Fruit fly (Drosophila melanogaster) S2 (cell line): Measurements from ENCODE around the gene CG5909.

ENCODE experiments used
- CG8478 ChIP-seq: fragments of >200 bp; optimal IDR thresholded peaks from 2 replicates; lab custom pipeline; 2018
- CTCF ChIP-seq, 2 experiments: fragments of >200 bp; optimal IDR thresholded peaks; 2 replicates each; lab custom pipeline; 2018

The CG5909 gene

DNA sequence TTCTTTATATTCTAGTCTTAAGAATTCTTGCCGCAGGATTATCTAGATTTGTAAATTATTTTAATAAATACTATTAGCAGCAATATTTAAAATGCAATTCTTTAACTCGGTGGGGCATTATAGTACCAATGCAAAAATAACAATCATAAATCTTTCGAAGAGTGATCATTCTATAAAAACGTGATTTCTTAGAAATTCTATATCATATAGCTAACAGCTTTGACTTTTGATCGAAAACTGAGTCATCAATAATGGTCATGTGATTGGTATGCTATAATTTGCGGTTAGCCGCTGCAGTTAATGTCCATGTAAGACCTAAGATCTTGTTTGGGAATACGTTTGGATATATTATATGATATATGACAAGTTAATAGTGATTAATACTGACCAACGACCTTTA lies 1.9 kb downstream of the CG5909 start, which contains the start of gene ppk31:
ppk31 (plus strand) TSS at position 301 of the 400 bp plus-strand sequence.
- no peak for TF ChIP-seq CG8478 (lab: Kevin White, UChicago)
- TF ChIP-seq CTCF (optimal IDR thresholded peaks at IDR 0.05; lab: Kevin White, UChicago) = no peak

DNA sequence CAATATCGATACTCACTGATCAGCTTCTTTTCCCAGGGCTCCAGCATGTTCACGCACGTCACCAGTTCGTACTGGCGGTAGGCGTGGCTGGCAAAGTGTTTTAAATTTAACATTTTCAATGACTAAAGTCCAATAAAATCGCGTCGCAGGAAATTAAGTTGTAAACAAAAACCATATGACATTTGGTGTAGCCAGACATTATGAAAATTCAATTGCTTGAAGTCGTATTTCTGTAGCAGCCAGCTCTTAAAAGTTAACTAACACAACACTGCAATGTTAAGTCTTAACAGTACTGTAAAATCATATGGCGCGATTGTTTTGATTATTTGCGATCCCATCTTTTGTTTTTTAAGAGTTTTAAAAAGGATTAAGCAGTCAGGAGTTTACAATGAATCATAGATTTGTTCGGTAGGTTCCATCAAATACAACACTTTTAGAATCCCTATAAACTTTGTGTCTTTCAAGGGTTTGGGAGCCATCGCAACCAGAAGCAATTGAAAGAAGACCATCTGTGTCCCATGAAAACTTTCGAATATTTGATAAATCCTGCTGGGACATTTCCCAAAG lies 4.5 kb downstream of the CG5909 start, which contains the start of the genes CG34293 and spn-D:
CG34293 (minus strand) TSS at position 160 of the 567 bp plus-strand sequence.
spn-D (plus strand) TSS at position 301 of the 567 bp plus-strand sequence.
- TF ChIP-seq CTCF (optimal IDR thresholded peaks at IDR 0.05; lab: Kevin White, UChicago) (no peak), CG8478 (lab: Kevin White, UChicago) (no peak)

DNA sequence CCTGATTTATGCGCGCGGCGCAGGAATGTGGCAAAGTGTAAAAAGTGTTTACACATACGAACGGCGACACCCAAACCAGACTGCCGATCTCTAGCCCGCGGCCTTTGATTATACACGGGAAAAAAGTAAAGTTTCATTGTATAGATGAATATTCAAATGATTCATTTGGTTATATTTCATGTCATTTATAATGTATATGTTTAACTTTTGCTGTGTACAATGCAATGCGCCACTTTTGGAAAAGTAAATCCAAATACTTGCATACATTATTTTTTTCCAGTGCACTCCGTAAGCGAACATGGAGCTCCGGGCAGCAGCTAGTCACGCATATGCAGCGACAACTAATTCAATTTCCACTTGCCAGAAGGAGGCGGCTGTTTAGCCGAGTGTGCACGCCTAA lies 6.4 kb downstream of the CG5909 start:
- no peak for TF ChIP-seq CG8478 (lab: Kevin White, UChicago)
- no peak for TF ChIP-seq CTCF (optimal IDR thresholded peaks at IDR 0.05; lab: Kevin White, UChicago)

DNA sequence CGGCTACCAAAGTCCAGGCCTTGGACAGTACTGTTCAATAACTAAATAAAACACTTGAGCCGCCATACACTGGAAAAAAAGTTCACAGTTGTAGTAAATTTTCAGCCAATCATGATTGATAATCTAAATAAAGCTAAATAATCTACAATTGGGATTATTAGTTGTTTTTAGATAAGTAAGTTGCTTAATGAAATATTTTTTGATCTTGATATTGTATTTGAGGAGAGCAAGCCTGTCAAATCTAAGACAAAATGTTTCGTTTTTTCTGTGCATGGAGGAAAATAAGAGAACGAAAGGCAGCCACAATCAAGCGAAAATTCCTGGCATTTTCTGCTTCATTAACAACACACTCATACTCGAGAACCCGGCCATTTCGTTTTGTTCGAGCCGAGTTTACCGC lies 10.2 kb downstream of the CG5909 start:
- TF ChIP-seq CG8478 (lab: Kevin White, UChicago) (no peak), CTCF (optimal IDR thresholded peaks at IDR 0.05; lab: Kevin White, UChicago) (no peak)

DNA sequence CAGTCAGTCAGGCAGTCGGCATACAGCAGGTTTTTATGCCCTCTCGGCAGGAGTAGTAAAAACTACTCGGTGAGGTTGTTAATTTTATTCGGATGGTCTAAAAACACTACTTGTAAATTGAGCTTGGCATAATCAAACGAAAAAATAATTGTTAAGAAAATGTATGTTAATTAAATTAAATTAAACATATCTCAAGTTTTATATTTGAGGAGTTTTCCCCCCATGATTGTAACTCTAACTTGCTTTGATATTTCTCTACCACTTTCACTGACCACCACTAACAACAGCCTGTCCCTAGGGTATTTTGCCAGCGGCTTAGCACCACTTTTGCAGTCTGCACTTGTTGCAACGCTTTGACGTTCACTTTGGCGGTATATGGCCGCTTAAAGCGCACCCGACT lies 14.8 kb downstream of the CG5909 start:
- no peak for TF ChIP-seq CG8478 (lab: Kevin White, UChicago)
- no peak for TF ChIP-seq CTCF (optimal IDR thresholded peaks at IDR 0.05; lab: Kevin White, UChicago)

DNA sequence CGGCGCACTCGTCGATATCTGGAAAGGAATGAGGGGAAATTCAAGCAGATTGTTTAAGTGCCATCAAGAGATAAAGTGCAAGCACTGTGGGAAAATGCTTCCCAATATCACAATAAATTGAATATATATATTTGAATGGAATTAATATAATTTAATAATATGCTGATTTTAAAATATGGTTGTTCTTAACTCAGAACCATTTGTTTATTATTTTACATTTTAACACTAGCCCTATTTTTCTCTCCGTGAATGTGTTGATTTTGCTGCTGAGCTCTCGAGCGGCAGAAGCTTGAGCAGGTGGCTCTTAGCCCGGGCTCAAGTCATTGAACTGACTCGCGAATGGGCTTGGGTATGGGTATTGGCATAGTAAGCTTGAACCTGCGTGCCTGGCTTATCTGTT lies 16.6 kb downstream of the CG5909 start:
- TF ChIP-seq CTCF (optimal IDR thresholded peaks at IDR 0.05; lab: Kevin White, UChicago) = no peak
- TF ChIP-seq CG8478 (lab: Kevin White, UChicago) = no peak

DNA sequence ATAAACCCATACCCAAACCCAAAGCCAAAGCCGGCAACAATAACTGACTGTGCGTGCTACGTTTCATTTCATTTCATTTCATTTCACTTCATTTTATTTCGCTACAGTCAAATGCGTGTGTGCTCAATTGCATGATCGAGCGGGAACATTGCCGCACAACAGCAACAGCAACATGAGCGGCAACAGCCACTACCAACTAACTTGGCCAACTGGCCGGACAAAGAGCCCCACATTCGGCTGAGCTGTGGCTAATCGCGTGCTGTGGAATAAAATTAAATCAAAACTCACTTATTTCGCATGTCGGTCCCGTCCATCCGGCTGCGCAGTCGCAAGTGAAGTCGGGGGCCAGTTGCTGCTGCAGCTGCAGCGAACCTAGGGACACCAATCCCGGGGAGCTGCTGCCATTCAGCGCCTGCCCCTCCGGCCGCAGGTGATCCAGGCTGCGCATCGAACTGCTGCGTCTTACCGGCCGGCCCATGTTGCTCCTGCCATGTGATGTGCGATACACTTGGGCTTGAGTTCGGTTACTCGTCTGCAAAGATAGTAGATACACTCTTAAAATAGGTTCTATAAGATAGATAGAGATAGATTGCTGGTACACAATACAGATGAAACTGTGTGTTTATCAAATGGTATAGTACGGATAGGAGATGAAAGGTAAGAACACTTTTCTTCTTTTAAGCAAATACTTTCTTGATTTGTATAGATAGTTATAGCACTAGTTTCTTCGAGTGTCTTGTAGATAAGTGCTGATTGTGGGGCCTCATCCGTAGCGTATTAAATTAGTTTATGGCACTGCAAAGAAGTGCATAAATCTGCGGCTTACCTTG lies 17.8 kb downstream of the CG5909 start:
- TF ChIP-seq CG8478 (lab: Kevin White, UChicago) = no peak
- TF ChIP-seq CTCF (optimal IDR thresholded peaks at IDR 0.05; lab: Kevin White, UChicago) = no peak

DNA sequence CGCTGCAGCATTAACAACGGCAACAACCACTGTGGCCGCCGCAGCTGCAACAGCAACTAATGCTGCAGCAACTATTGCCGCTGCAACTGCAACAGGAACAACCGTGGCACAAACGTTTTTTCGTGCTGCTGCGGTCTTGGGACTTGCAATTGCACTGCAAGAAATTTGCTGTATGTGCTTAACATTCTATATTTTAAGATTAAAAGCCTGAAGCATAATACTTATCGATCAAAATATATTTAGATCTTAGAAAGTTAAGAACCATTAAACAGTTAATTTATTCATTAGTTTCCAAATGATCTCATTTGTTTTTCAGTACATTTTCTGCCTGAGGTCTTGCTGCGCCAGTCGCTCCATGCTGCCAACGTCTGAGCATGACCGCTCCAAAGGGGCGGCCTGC lies 20.1 kb downstream of the CG5909 start:
- TF ChIP-seq CG8478 (lab: Kevin White, UChicago) (no peak), CTCF (optimal IDR thresholded peaks at IDR 0.05; lab: Kevin White, UChicago) (no peak)

DNA sequence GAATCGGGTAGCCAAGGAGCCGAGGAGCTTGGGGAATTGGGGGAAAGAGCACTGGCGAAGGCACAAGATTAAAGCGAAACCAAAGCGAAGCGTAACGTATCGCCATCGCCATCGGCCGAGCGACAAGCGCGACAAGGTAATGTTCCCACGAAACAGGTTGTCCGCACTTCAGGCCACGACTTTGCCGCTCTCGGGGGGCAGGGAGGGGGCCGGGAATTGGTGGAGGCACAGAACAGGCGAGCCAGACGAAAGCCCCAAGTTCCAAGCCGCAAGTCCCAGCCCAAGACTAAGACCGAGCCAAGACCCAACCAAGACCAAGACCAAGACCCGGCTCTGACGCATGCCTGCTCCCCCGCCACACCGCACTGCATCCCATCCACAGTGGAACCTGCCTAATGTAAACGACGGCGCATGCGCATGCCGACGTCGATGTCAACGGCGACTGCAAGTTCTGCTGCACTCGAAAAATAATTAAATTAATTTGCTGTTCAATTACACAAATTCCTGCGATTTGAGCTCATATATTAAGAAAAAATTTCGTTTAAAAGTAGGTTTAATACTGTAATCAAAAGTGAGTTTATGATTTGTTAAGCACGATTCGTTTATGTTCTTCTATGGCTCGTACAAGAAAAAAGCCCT lies 25.1 kb downstream of the CG5909 start:
- no peak for TF ChIP-seq CG8478 (lab: Kevin White, UChicago)
- no peak for TF ChIP-seq CTCF (optimal IDR thresholded peaks at IDR 0.05; lab: Kevin White, UChicago)

DNA sequence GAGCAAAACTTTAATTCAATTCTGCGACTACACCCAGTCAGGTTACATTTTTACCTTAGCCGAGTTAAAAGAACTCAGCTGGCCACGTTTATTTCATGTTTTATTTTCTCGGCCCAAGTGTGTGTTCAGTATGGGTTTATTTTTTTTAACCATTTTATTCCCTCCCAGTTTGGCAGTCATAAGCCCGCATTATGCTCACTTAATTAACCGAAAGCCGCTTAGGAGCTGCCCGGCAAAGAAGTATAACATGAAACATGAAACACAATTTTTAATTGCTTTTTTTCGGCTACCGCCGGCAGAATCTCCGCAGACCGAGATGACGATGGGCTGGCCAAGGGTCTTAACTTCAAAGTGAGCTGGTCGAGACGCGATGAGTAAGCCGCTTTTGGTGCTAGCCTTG lies 25.9 kb downstream of the CG5909 start:
- TF ChIP-seq CTCF (optimal IDR thresholded peaks at IDR 0.05; lab: Kevin White, UChicago) (no peak), CG8478 (lab: Kevin White, UChicago) (no peak)

DNA sequence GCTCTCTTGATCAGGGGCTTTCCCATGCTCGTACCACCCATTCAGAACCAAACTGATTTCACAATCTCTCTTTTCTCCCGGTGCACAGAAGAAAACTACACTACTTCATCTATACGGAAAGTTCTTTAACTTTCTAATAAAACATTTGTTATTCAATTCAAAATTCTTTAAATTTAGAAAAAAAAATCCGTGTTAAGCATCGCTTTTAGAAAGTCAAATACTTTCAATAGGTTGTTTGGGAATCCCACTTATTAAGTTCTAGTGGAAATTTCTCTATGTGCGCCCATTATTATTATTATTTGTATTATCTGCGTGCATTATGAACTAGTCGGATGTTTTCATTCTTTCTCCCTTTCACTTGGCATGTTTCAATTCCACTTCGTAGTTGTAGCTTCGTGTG lies 32.1 kb downstream of the CG5909 start:
- TF ChIP-seq CG8478 (lab: Kevin White, UChicago) (no peak), CTCF (optimal IDR thresholded peaks at IDR 0.05; lab: Kevin White, UChicago) (no peak)

DNA sequence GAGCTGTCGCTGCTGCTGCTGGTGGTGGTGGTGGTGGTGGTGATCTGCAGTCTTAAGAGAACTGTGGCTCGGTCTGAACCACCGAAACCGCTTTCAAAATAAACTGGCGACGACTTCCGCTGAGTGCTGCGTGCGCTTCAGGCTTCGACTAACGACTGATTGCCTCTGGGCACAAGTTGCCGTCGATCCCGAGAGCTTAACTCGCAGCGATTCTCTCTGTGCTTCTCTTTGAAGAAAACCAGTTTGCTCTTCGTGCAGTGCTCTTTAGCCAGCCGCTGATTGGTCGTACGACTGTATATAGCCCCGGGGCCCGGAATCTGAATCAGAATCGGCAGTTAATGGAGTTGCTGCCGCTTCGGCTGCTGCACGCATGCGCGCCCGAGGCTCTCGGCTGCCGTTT lies 33.1 kb downstream of the CG5909 start, which contains the start of gene Ser:
Ser (minus strand) TSS at position 162 of the 400 bp plus-strand sequence.
- TF ChIP-seq CTCF (optimal IDR thresholded peaks at IDR 0.05; lab: Kevin White, UChicago) (no peak), CG8478 (lab: Kevin White, UChicago) (no peak)

DNA sequence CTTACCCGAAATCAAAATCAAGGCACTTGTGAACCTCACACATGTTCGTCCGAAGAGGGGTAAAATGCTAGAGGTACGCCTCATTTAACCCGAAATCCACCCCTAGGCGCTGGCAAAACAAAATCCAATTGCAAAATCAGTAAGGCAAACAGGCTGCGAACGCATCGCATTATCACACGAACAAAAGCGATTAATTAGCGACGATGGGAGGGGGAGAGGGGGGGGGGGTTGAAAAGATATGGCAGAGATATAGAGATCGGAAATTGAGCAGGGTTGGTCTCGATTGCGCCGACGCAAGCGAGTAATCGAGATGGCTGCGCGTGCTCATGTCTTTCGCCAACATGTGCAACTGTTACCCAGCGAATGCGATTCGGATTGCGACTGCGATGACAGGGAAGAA lies 35.9 kb downstream of the CG5909 start:
- TF ChIP-seq CG8478 (lab: Kevin White, UChicago) (no peak), CTCF (optimal IDR thresholded peaks at IDR 0.05; lab: Kevin White, UChicago) (no peak)

DNA sequence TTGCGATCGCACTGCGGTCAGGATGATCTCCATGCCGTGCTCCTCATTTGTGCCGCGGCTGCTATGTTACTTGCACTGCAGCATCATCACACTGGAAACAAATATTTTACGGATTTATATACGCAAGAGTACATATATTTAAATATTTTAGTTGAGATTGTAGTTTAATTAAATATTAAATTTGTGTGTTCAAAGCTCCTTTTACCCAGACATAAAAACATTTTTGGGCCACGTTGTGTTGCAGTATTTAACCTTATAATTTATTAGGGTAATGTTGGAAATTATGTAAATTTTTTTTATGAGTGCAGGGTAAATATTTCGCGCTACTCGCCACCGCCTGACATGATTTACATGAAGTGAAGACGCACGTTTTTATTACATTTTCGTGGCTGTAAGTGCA lies 36.6 kb downstream of the CG5909 start:
- no peak for TF ChIP-seq CTCF (optimal IDR thresholded peaks at IDR 0.05; lab: Kevin White, UChicago)
